ENCODE assay signal across 2 worm cellular contexts in the genomic region with DNA sequence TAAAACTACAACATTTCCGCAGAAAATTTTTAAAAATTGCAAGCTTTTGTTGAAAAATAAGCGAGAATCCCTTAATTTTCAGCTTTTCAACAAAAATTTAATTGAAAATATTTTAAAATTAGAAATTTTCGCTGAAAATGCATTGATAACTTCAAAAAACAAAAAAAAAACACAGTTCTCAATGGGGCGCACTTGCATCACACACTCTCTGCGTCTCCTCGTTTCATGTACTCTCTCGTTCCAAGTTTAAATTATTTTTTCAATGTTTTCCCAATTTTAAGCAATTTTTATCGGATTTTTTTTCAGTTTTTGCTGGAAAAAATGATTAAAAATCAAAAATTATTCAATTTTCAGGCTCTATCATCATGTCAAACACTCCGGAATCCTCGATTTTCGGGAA.
TF ChIP-seq lines count a peak whose summit lies in the region.

A gene (plus strand): TSS at position 345 of the 400 bp plus-strand sequence.

TF ChIP-seq in whole organism, L1 larva, 84 proteins besides CTCF, POLR2A, EP300 and RAD21 (continued from another document):
- no peak for TF ChIP-seq C04F5.9 (tag; optimal IDR thresholded peaks at IDR 0.05; lab: Kevin White, UChicago)
- peak; percentile 18 for TF ChIP-seq lin-13 (GFP tag; optimal IDR thresholded peaks at IDR 0.05; lab: Kevin White, UChicago)
- no peak for TF ChIP-seq pax-3 (tag; optimal IDR thresholded peaks at IDR 0.05; lab: Kevin White, UChicago)
- TF ChIP-seq skn-1 (tag; optimal IDR thresholded peaks at IDR 0.05; lab: Kevin White, UChicago), result peak; percentile 19
- TF ChIP-seq tlp-1 (tag; optimal IDR thresholded peaks at IDR 0.05; lab: Kevin White, UChicago), result no peak
- peak; percentile 60 for TF ChIP-seq xbp-1 (tag; optimal IDR thresholded peaks at IDR 0.05; lab: Kevin White, UChicago)
- TF ChIP-seq mef-2 (tag; optimal IDR thresholded peaks at IDR 0.05; lab: Kevin White, UChicago), result no peak
- peak; percentile 65 for TF ChIP-seq lin-35 (GFP tag; optimal IDR thresholded peaks at IDR 0.05; lab: Kevin White, UChicago)
- no peak for TF ChIP-seq dsc-1 (tag; optimal IDR thresholded peaks at IDR 0.05; lab: Kevin White, UChicago)
- TF ChIP-seq nhr-237 (tag; optimal IDR thresholded peaks at IDR 0.05; lab: Kevin White, UChicago), result no peak
- peak; percentile 48 to 69 (median 53) for TF ChIP-seq ceh-82 (tag; optimal IDR thresholded peaks at IDR 0.05; lab: Kevin White, UChicago)
- peak; percentile 69 to 71 for TF ChIP-seq efl-1 (optimal IDR thresholded peaks at IDR 0.05; lab: Kevin White, UChicago)
- peak; percentile 70 to 95 for TF ChIP-seq efl-1 (GFP tag; optimal IDR thresholded peaks at IDR 0.05 in 1 of 2; lab: Kevin White, UChicago)
- TF ChIP-seq nhr-12 (tag; optimal IDR thresholded peaks at IDR 0.05; lab: Kevin White, UChicago), result no peak
- TF ChIP-seq egl-13 (tag; optimal IDR thresholded peaks at IDR 0.05; lab: Kevin White, UChicago), result peak; percentile 9
- TF ChIP-seq nhr-28 (tag; optimal IDR thresholded peaks at IDR 0.05; lab: Kevin White, UChicago), result no peak

TF ChIP-seq in whole organism, L4 larva, 104 proteins besides CTCF, POLR2A, EP300 and RAD21 (continued from another document):
- TF ChIP-seq mes-2 (tag; optimal IDR thresholded peaks at IDR 0.05; lab: Kevin White, UChicago; ENCODE audit: poor library complexity, severe bottlenecking) (peak; percentile 73), F49E8.2 (tag; optimal IDR thresholded peaks at IDR 0.05; lab: Kevin White, UChicago; ENCODE audit: borderline replicate concordance) (no peak), ama-1 (optimal IDR thresholded peaks at IDR 0.05; lab: Kevin White, UChicago) (no peak), dmd-8 (GFP tag; IDR thresholded peaks at IDR 0.05; lab: Robert Waterston, UW) (no peak), ceh-20 (GFP tag; IDR thresholded peaks at IDR 0.05; lab: Robert Waterston, UW) (no peak), sdz-12 (GFP tag; optimal IDR thresholded peaks at IDR 0.05; lab: Kevin White, UChicago) (no peak), cey-2 (tag; optimal IDR thresholded peaks at IDR 0.05; lab: Kevin White, UChicago; ENCODE audit: borderline replicate concordance, insufficient read depth) (no peak), ztf-11 (tag; optimal IDR thresholded peaks at IDR 0.05; lab: Kevin White, UChicago) (no peak), ztf-7 (tag; optimal IDR thresholded peaks at IDR 0.05; lab: Kevin White, UChicago) (peak; percentile 9), madf-9 (GFP tag; conservative IDR thresholded peaks at IDR 0.05; lab: Robert Waterston, UW) (no peak), mxl-3 (GFP tag; optimal IDR thresholded peaks at IDR 0.05; lab: Kevin White, UChicago) (no peak), duxl-1 (tag; optimal IDR thresholded peaks at IDR 0.05; lab: Kevin White, UChicago; ENCODE audit: poor library complexity) (peak; percentile 41), zag-1 (tag; optimal IDR thresholded peaks at IDR 0.05; lab: Kevin White, UChicago) (no peak), ctbp-1 (GFP tag; IDR thresholded peaks at IDR 0.05; lab: Robert Waterston, UW) (no peak), T26A8.4 (GFP tag; IDR thresholded peaks at IDR 0.05; lab: Robert Waterston, UW) (no peak), nhr-48 (tag; optimal IDR thresholded peaks at IDR 0.05; lab: Kevin White, UChicago) (no peak), fos-1 (tag; optimal IDR thresholded peaks at IDR 0.05; lab: Kevin White, UChicago) (no peak), daf-12 (tag; optimal IDR thresholded peaks at IDR 0.05; lab: Kevin White, UChicago) (no peak), ceh-82 (tag; optimal IDR thresholded peaks at IDR 0.05; lab: Kevin White, UChicago) (no peak), lim-7 (GFP tag; IDR thresholded peaks at IDR 0.05; lab: Robert Waterston, UW) (no peak), unc-39 (tag; optimal IDR thresholded peaks at IDR 0.05; lab: Kevin White, UChicago) (no peak), ces-1 (GFP tag; optimal IDR thresholded peaks at IDR 0.05; lab: Kevin White, UChicago) (no peak), lin-39 (tag; optimal IDR thresholded peaks at IDR 0.05; lab: Kevin White, UChicago) (no peak), unc-62 (GFP tag; optimal IDR thresholded peaks at IDR 0.05 in 1 of 2; lab: Kevin White, UChicago) (peak in 1 of 2 experiments; percentile 22), unc-62 (tag; optimal IDR thresholded peaks at IDR 0.05; lab: Kevin White, UChicago) (no peak), unc-130 (GFP tag; optimal IDR thresholded peaks at IDR 0.05; lab: Kevin White, UChicago) (no peak), nhr-28 (tag; optimal IDR thresholded peaks at IDR 0.05; lab: Kevin White, UChicago) (peak; percentile 15), set-16 (GFP tag; IDR thresholded peaks at IDR 0.05; lab: Robert Waterston, UW) (no peak), vab-7 (GFP tag; IDR thresholded peaks at IDR 0.05; lab: Robert Waterston, UW) (no peak), zip-11 (GFP tag; IDR thresholded peaks at IDR 0.05; lab: Robert Waterston, UW) (no peak), attf-4 (tag; optimal IDR thresholded peaks at IDR 0.05; lab: Kevin White, UChicago) (no peak), pha-4 (GFP tag; IDR thresholded peaks at IDR 0.05; lab: Robert Waterston, UW) (no peak), pha-4 (tag; optimal IDR thresholded peaks at IDR 0.05; lab: Kevin White, UChicago) (no peak), F26F4.8 (GFP tag; conservative IDR thresholded peaks at IDR 0.05; lab: Robert Waterston, UW) (no peak), ceh-44 (GFP tag; IDR thresholded peaks at IDR 0.05; lab: Robert Waterston, UW) (no peak), daf-19 (GFP tag; conservative IDR thresholded peaks at IDR 0.05; lab: Robert Waterston, UW) (no peak), dmd-9 (GFP tag; IDR thresholded peaks at IDR 0.05; lab: Robert Waterston, UW) (no peak), egl-43 (GFP tag; IDR thresholded peaks at IDR 0.05; lab: Robert Waterston, UW) (no peak), lin-29 (GFP tag; IDR thresholded peaks at IDR 0.05; lab: Robert Waterston, UW) (no peak), fkh-10 (GFP tag; optimal IDR thresholded peaks at IDR 0.05; lab: Kevin White, UChicago) (no peak), T20F7.1 (GFP tag; optimal IDR thresholded peaks at IDR 0.05; lab: Kevin White, UChicago) (no peak), ceh-28 (tag; optimal IDR thresholded peaks at IDR 0.05; lab: Kevin White, UChicago) (no peak), madf-5 (GFP tag; IDR thresholded peaks at IDR 0.05; lab: Robert Waterston, UW) (no peak), nhr-102 (tag; optimal IDR thresholded peaks at IDR 0.05; lab: Kevin White, UChicago) (no peak), hmg-1.1 (GFP tag; IDR thresholded peaks at IDR 0.05; lab: Robert Waterston, UW) (no peak), Y75B8A.6 (GFP tag; IDR thresholded peaks at IDR 0.05; lab: Robert Waterston, UW) (no peak), hif-1 (tag; optimal IDR thresholded peaks at IDR 0.05; lab: Kevin White, UChicago) (no peak), F37D6.2 (tag; optimal IDR thresholded peaks at IDR 0.05; lab: Kevin White, UChicago) (no peak), egl-27 (tag; optimal IDR thresholded peaks at IDR 0.05; lab: Kevin White, UChicago) (no peak), php-3 (GFP tag; IDR thresholded peaks at IDR 0.05; lab: Robert Waterston, UW) (no peak), mep-1 (tag; optimal IDR thresholded peaks at IDR 0.05; lab: Kevin White, UChicago) (peak; percentile 18)
